Fruit fly (Drosophila melanogaster) whole organism, embryonic: Measurements from ENCODE around the gene NimB5.

Source experiments
- Blimp-1 ChIP-seq: fragments of 200-800 bp; sonication (Bioruptor generic); optimal IDR thresholded peaks from 3 replicates; lab custom pipeline; 2018; ENCODE audit warnings: missing biosample characterization, missing genetic modification characterization, mild to moderate bottlenecking, moderate library complexity, missing genetic modification reagents
- CG10366 ChIP-seq: fragments of 200-800 bp; sonication (Bioruptor generic); IDR thresholded peaks from 2 replicates; pipeline ENCODE4 v1.3.6; 2022; ENCODE audit warnings: missing biosample characterization, missing genetic modification characterization
- CG11247 ChIP-seq: fragments of 200-800 bp; sonication (Bioruptor generic); IDR thresholded peaks from 2 replicates; pipeline ENCODE4 v1.3.6; 2022; ENCODE audit warnings: missing biosample characterization, missing genetic modification characterization
- CG12659 ChIP-seq: fragments of 200-800 bp; sonication (Bioruptor generic); optimal IDR thresholded peaks from 3 replicates; lab custom pipeline; 2017; ENCODE audit warnings: mild to moderate bottlenecking, missing biosample characterization, missing genetic modification reagents, missing genetic modification characterization
- CG13296 ChIP-seq: fragments of 200-800 bp; sonication (Bioruptor generic); optimal IDR thresholded peaks from 3 replicates; lab custom pipeline; 2018; ENCODE audit warnings: missing biosample characterization, mild to moderate bottlenecking, missing genetic modification characterization
- CG13624 ChIP-seq: fragments of 200-800 bp; sonication (Bioruptor generic); optimal IDR thresholded peaks from 2 replicates; lab custom pipeline; 2016; ENCODE audit warnings: missing biosample characterization, missing genetic modification characterization
- CG13894 ChIP-seq: fragments of 200-800 bp; sonication (Bioruptor generic); optimal IDR thresholded peaks from 3 replicates; lab custom pipeline; 2018; ENCODE audit warnings: missing biosample characterization, mild to moderate bottlenecking, missing genetic modification characterization, moderate library complexity
- CG1602 ChIP-seq: fragments of 200-800 bp; sonication (Bioruptor generic); optimal IDR thresholded peaks from 3 replicates; lab custom pipeline; 2016; ENCODE audit warnings: missing biosample characterization, missing genetic modification characterization
- CG16863 ChIP-seq: fragments of 200-800 bp; sonication (Bioruptor generic); optimal IDR thresholded peaks from 3 replicates; lab custom pipeline; 2016; ENCODE audit warnings: missing biosample characterization, missing genetic modification characterization
- CG2129 ChIP-seq: fragments of 200-800 bp; sonication (Bioruptor generic); IDR thresholded peaks from 2 replicates; pipeline ENCODE4 v1.3.6; 2022; ENCODE audit warnings: missing biosample characterization, missing genetic modification characterization; ENCODE audit not compliant: partially characterized antibody
- CG4730 ChIP-seq: fragments of 200-800 bp; sonication (Bioruptor generic); IDR thresholded peaks from 2 replicates; pipeline ENCODE4 v1.3.6; 2022; ENCODE audit warnings: missing biosample characterization, missing genetic modification characterization
- CG8290 ChIP-seq, 3 experiments: fragments of 200-800 bp; sonication (Bioruptor generic); optimal IDR thresholded peaks; 2 replicates each; lab custom pipeline; 2016 to 2019; ENCODE audit warnings: missing biosample characterization in 3 of 3, missing genetic modification characterization in 3 of 3, mild to moderate bottlenecking in 2 of 3, moderate library complexity in 1 of 3
- CG9876 ChIP-seq: fragments of 200-800 bp; sonication (Bioruptor generic); optimal IDR thresholded peaks from 2 replicates; lab custom pipeline; 2016; ENCODE audit warnings: missing biosample characterization, missing genetic modification characterization
- Drgx ChIP-seq: fragments of 200-800 bp; sonication (Bioruptor generic); IDR thresholded peaks from 2 replicates; pipeline ENCODE4 v1.3.6; 2022; ENCODE audit warnings: missing biosample characterization, missing genetic modification characterization
- Eip74EF ChIP-seq, 2 experiments: fragments of 200-800 bp in 1 of 2; fragments of >200 bp in 1 of 2; sonication (Bioruptor generic) in 1 of 2; optimal IDR thresholded peaks; 2 replicates each; lab custom pipeline; 2017 to 2019; ENCODE audit warnings: missing biosample characterization in 2 of 2, missing genetic modification characterization in 2 of 2, mild to moderate bottlenecking in 1 of 2, moderate library complexity in 1 of 2
- Ets65A ChIP-seq: fragments of 200-800 bp; sonication (Bioruptor generic); peaks from one replicate; lab custom pipeline; 2016; ENCODE audit warnings: missing biosample characterization, missing genetic modification characterization
- GATAe ChIP-seq: fragments of 200-800 bp; sonication (Bioruptor generic); conservative IDR thresholded peaks from 2 replicates; pipeline ENCODE4 v1.3.6; 2022; ENCODE audit warnings: missing biosample characterization, missing genetic modification characterization
- Gsc ChIP-seq: fragments of 200-800 bp; sonication (Bioruptor generic); IDR thresholded peaks from 2 replicates; pipeline ENCODE4 v1.3.6; 2022; ENCODE audit warnings: missing biosample characterization, missing genetic modification characterization
- Med ChIP-seq: fragments of 200-800 bp; sonication (Bioruptor generic); peaks from one replicate; lab custom pipeline; 2016; ENCODE audit warnings: missing biosample characterization, missing genetic modification characterization, mild to moderate bottlenecking, inconsistent platforms, moderate library complexity
- Myb ChIP-seq: fragments of 200-800 bp; sonication (Bioruptor generic); optimal IDR thresholded peaks from 2 replicates; lab custom pipeline; 2016; ENCODE audit warnings: missing biosample characterization, missing genetic modification characterization
- Optix ChIP-seq: fragments of 200-800 bp; sonication (Bioruptor generic); IDR thresholded peaks from 3 replicates; pipeline ENCODE4 v1.3.6; 2022; ENCODE audit warnings: missing biosample characterization, missing genetic modification characterization
- Ptx1 ChIP-seq: fragments of 200-800 bp; sonication (Bioruptor generic); IDR thresholded peaks from 2 replicates; pipeline ENCODE4 v1.3.6; 2022; ENCODE audit warnings: missing biosample characterization, missing genetic modification characterization
- Side ChIP-seq: fragments of 200-800 bp; sonication (Bioruptor generic); optimal IDR thresholded peaks from 2 replicates; lab custom pipeline; 2016; ENCODE audit warnings: missing biosample characterization, missing genetic modification characterization
- Sox102F ChIP-seq: fragments of 200-800 bp; sonication (Bioruptor generic); optimal IDR thresholded peaks from 2 replicates; lab custom pipeline; 2018; ENCODE audit warnings: missing biosample characterization, mild to moderate bottlenecking, missing genetic modification characterization, moderate library complexity
- ap ChIP-seq: fragments of 200-800 bp; sonication (Bioruptor generic); IDR thresholded peaks from 2 replicates; pipeline ENCODE4 v1.3.6; 2022; ENCODE audit warnings: missing biosample characterization, missing genetic modification characterization
- ara ChIP-seq: fragments of 200-800 bp; sonication (Bioruptor generic); IDR thresholded peaks from 2 replicates; pipeline ENCODE4 v1.3.6; 2022; ENCODE audit warnings: missing biosample characterization, missing genetic modification characterization
- ase ChIP-seq: fragments of 200-800 bp; sonication (Bioruptor generic); IDR thresholded peaks from 3 replicates; pipeline ENCODE4 v1.3.6; 2022; ENCODE audit warnings: missing biosample characterization, missing genetic modification characterization
- bsh ChIP-seq, 2 experiments: fragments of 200-800 bp; sonication (Bioruptor generic); optimal IDR thresholded peaks; 2 replicates each; lab custom pipeline; 2017 to 2018; ENCODE audit warnings: mild to moderate bottlenecking in 2 of 2, missing biosample characterization in 2 of 2, missing genetic modification characterization in 2 of 2, moderate library complexity in 1 of 2
- cg ChIP-seq: fragments of 200-800 bp; sonication (Bioruptor generic); optimal IDR thresholded peaks from 3 replicates; lab custom pipeline; 2019; ENCODE audit warnings: missing biosample characterization, mild to moderate bottlenecking, missing genetic modification characterization, moderate library complexity
- ci ChIP-seq: fragments of 200-800 bp; sonication (Bioruptor generic); IDR thresholded peaks from 3 replicates; pipeline ENCODE4 v1.3.6; 2022; ENCODE audit warnings: missing biosample characterization, missing genetic modification characterization
- corto ChIP-seq: fragments of 200-800 bp; sonication (Bioruptor generic); optimal IDR thresholded peaks from 2 replicates; lab custom pipeline; 2016; ENCODE audit warnings: missing biosample characterization, mild to moderate bottlenecking, missing genetic modification characterization, moderate library complexity
- croc ChIP-seq: fragments of 200-800 bp; sonication (Bioruptor generic); conservative IDR thresholded peaks from 3 replicates; pipeline ENCODE4 v1.3.6; 2022; ENCODE audit warnings: missing biosample characterization, missing genetic modification characterization
- esg ChIP-seq: fragments of 200-800 bp; sonication (Bioruptor generic); conservative IDR thresholded peaks from 2 replicates; pipeline ENCODE4 v1.3.6; 2022; ENCODE audit warnings: missing biosample characterization, missing genetic modification characterization
- gcm ChIP-seq: fragments of 200-800 bp; sonication (Bioruptor generic); optimal IDR thresholded peaks from 2 replicates; lab custom pipeline; 2019; ENCODE audit warnings: missing biosample characterization, mild to moderate bottlenecking, missing genetic modification characterization, moderate library complexity
- kni ChIP-seq: fragments of 200-800 bp; sonication (Bioruptor generic); optimal IDR thresholded peaks from 3 replicates; lab custom pipeline; 2017; ENCODE audit warnings: mild to moderate bottlenecking, missing biosample characterization, missing genetic modification reagents, missing genetic modification characterization
- lbe ChIP-seq: fragments of 200-800 bp; sonication (Bioruptor generic); optimal IDR thresholded peaks from 2 replicates; lab custom pipeline; 2016; ENCODE audit warnings: missing biosample characterization, mild to moderate bottlenecking, missing genetic modification characterization
- nom ChIP-seq: fragments of 200-800 bp; sonication (Bioruptor generic); optimal IDR thresholded peaks from 2 replicates; lab custom pipeline; 2017; ENCODE audit warnings: missing biosample characterization, missing genetic modification characterization, mild to moderate bottlenecking, moderate library complexity, missing genetic modification reagents
- otp ChIP-seq: fragments of 200-800 bp; sonication (Bioruptor generic); IDR thresholded peaks from 3 replicates; pipeline ENCODE4, ENCODE4 v1.3.6; 2022; ENCODE audit warnings: missing biosample characterization, missing genetic modification characterization
- pan ChIP-seq, 4 experiments: fragments of >200 bp in 3 of 4; fragments of 200-800 bp in 1 of 4; sonication (Bioruptor generic) in 1 of 4; optimal IDR thresholded peaks in 3 of 4; IDR thresholded peaks in 1 of 4; 2 replicates each; pipeline versions ENCODE4 v1.3.6 to Lab custom; 2017 to 2022; ENCODE audit warnings: missing biosample characterization in 2 of 4, missing genetic modification characterization in 2 of 4, mixed read lengths in 1 of 4
- phol ChIP-seq: fragments of 200-800 bp; sonication (Bioruptor generic); optimal IDR thresholded peaks from 3 replicates; lab custom pipeline; 2018; ENCODE audit warnings: missing biosample characterization, mild to moderate bottlenecking, missing genetic modification characterization, moderate library complexity
- sens ChIP-seq: fragments of 200-800 bp; sonication (Bioruptor generic); peaks from one replicate; lab custom pipeline; 2016; ENCODE audit warnings: missing biosample characterization, missing genetic modification characterization
- sima ChIP-seq: fragments of 200-800 bp; sonication (Bioruptor generic); optimal IDR thresholded peaks from 2 replicates; lab custom pipeline; 2016; ENCODE audit warnings: missing biosample characterization, missing genetic modification characterization
- slbo ChIP-seq: fragments of 200-800 bp; sonication (Bioruptor generic); IDR thresholded peaks from 2 replicates; pipeline ENCODE4 v1.3.6; 2022; ENCODE audit warnings: missing biosample characterization, missing genetic modification characterization
- tgo ChIP-seq: fragments of 200-800 bp; sonication (Bioruptor generic); IDR thresholded peaks from 3 replicates; pipeline ENCODE4 v1.3.6; 2022; ENCODE audit warnings: missing biosample characterization, missing genetic modification characterization

The NimB5 gene

DNA sequence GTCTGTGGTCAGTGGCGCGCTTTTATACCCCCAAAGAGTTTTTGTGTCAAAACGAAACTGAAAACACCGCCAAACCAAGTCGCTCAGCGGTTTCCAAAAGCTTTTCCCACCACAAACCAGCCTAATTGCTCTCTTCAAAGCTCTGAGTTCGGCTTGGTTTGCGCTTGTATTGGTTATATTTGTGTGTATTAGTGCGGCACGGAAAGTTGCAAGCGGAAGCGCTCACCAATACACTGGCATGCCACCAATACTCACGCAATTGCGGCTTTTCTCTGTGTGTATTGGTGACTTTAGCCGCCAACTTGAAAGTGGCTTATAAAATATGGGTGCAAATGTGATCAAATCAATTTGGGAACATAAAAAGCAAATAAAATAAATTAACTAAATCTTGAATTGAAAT lies 22.5 kb upstream of the NimB5 start, which contains the start of gene Vajk3:
TSS of gene Vajk3 (minus strand) at position 1 of the 400 bp plus-strand sequence.
- TF ChIP-seq cg (GFP tag; lab: Kevin White, UChicago) (peak; percentile 67), Eip74EF (GFP tag; optimal IDR thresholded peaks at IDR 0.05; lab: Kevin White, UChicago) (peak in 1 of 2 experiments; percentile 18), CG13894 (peak; percentile 3), CG13296 (GFP tag; lab: Kevin White, UChicago) (peak; percentile 16), ap (GFP tag; lab: Robert Waterston, UW) (no peak), Ets65A (peak; percentile 17), CG1602 (GFP tag; lab: Kevin White, UChicago) (no peak), CG8290 (GFP tag; optimal IDR thresholded peaks at IDR 0.05; lab: Kevin White, UChicago) (no peak), CG8290 (tag; optimal IDR thresholded peaks at IDR 0.05; lab: Kevin White, UChicago) (peak in 1 of 2 experiments; percentile 0), CG12659 (GFP tag; lab: Kevin White, UChicago) (no peak), Side (no peak), Myb (GFP tag; lab: Kevin White, UChicago) (no peak)

DNA sequence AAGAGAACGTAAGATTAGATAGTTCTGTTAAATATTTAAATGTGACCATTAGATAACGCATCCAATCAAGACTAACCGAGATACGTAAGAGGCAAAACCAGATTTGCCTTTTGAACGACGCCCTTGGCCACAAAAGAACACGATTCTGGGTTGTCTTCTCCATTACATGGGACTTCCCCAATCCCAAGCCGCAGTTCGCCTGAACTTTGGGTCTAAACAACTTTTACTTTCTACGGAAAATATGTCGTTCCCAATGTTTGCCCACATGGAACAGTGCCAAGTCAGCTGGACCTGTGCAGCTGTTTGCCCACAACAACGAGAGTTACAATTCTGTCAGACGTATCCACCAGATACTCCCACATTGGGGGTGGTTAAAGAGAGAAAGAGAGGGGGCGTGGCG lies 20.2 kb upstream of the NimB5 start:
- TF ChIP-seq Optix (GFP tag; lab: Robert Waterston, UW) (0 out of 3 replicates have a peak, but pooled peaks have one; percentile 8), Blimp-1 (peak; percentile 90), CG9876 (GFP tag; lab: Kevin White, UChicago) (no peak), otp (no peak)

DNA sequence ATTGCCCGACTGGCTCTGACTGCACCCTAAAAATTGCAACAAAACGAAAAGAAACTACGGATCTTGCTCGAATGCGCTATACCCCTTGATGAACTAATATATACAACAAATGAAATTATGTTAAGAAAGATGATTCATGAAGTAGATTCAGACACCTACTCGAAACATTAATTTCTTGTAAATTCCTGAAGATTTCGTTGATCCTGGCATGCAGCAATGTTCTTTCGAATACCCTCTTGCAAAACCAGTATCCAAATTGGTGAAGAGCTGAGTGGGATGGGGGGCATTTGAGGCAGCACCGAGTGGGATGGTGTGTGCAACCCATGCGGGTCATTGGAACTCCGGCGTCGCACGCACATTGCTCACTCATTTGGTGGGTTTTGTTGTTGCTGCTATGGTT lies 14.2 kb upstream of the NimB5 start:
- TF ChIP-seq CG16863 (GFP tag; lab: Kevin White, UChicago) (peak; percentile 6), ci (GFP tag; lab: Robert Waterston, UW) (0 out of 3 replicates have a peak, but pooled peaks have one; percentile 21), kni (GFP tag; lab: Kevin White, UChicago) (no peak), Blimp-1 (peak; percentile 31), esg (GFP tag; lab: Robert Waterston, UW) (0 out of 2 replicates have a peak, but pooled peaks have one; percentile 24), slbo (0 out of 2 replicates have a peak, but pooled peaks have one; percentile 10), Sox102F (GFP tag; lab: Kevin White, UChicago) (peak; percentile 35), sens (peak; percentile 66), bsh (GFP tag; optimal IDR thresholded peaks at IDR 0.05; lab: Kevin White, UChicago) (peak in 1 of 2 experiments; percentile 84), CG4730 (peak; percentile 10; the same call in 1 of the 2 replicates), CG10366 (GFP tag; lab: Robert Waterston, UW) (peak; percentile 14; the same call in 1 of the 2 replicates), Gsc (GFP tag; lab: Robert Waterston, UW) (no peak), CG13624 (GFP tag; lab: Kevin White, UChicago) (no peak), ara (GFP tag; lab: Robert Waterston, UW) (peak; percentile 18; the same call in 1 of the 2 replicates), CG2129 (GFP tag; lab: Robert Waterston, UW) (no peak), sima (GFP tag; lab: Kevin White, UChicago) (no peak), nom (GFP tag; lab: Kevin White, UChicago) (peak; percentile 61), pan (optimal IDR thresholded peaks at IDR 0.05; lab: Kevin White, UChicago) (no peak), pan (GFP tag; optimal IDR thresholded peaks at IDR 0.05 in 1 of 2, IDR thresholded peaks at IDR 0.05 in 1 of 2) (peak in 1 of 2 experiments; percentile 21), croc (GFP tag; lab: Robert Waterston, UW) (no peak), CG11247 (GFP tag; lab: Robert Waterston, UW) (0 out of 2 replicates have a peak, but pooled peaks have one; percentile 8), CG8290 (GFP tag; optimal IDR thresholded peaks at IDR 0.05; lab: Kevin White, UChicago) (no peak), CG8290 (tag; optimal IDR thresholded peaks at IDR 0.05; lab: Kevin White, UChicago) (no peak), Med (no peak), phol (no peak), lbe (peak; percentile 96), tgo (GFP tag; lab: Robert Waterston, UW) (peak; percentile 37; the same call in 1 of the 3 replicates), Optix (GFP tag; lab: Robert Waterston, UW) (no peak), Drgx (GFP tag; lab: Robert Waterston, UW) (peak; percentile 97), Ptx1 (0 out of 2 replicates have a peak, but pooled peaks have one; percentile 22), gcm (GFP tag; lab: Kevin White, UChicago) (peak; percentile 82), GATAe (GFP tag; lab: Robert Waterston, UW) (no peak), corto (peak; percentile 70), ase (0 out of 3 replicates have a peak, but pooled peaks have one; percentile 42)
